Fruit fly (Drosophila melanogaster) S2 (cell line): ENCODE results near the gene CG11398.

Experiments used
- CG8478 ChIP-seq: fragments of >200 bp; optimal IDR thresholded peaks from 2 replicates; lab custom pipeline; 2018
- CTCF ChIP-seq, 2 experiments: fragments of >200 bp; optimal IDR thresholded peaks; 2 replicates each; lab custom pipeline; 2018

DNA sequence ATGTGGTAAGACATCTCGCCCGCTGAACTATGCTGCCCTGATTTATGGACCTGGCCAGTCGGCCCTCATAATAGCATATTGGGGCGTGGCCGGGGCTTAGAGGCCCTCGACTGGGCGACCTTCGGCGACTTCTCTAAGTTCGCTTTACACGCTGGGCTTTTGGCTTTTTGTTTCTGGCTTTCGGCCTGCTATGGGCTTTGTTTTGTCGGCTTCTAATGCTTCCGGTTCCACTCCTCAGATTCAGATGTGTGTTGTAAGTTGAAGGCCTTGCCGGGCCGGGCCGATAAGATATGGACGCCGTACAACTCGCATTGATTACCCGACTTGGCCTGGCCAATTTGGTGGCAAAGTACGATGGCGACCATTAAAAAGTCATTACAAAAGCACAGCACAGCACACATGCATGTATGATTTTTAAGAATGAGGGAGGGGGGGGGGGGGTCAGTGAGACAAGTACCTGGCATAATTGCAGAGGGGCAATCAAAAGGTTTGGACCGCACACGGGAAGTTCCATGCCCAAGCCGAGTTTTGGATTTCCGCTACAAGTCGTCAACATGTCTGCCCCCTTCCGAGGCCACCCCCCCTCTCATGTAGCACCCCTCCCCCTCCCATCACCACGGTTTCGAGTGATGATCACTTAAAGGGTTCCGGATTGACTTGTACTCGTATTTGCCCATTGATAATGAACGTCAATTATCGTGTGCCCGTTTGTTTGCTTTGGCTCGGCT is 47.7 kb upstream of the CG11398 start:
- TF ChIP-seq CG8478 (lab: Kevin White, UChicago) (no peak), CTCF (optimal IDR thresholded peaks at IDR 0.05; lab: Kevin White, UChicago) (no peak)
